Worm (Caenorhabditis elegans) whole organism, midembryonic: ENCODE measurements around the gene F47B7.3.

Experiments used
- T22C8.4 ChIP-seq: fragments of 200-800 bp; sonication (Bioruptor generic); IDR thresholded peaks from 2 replicates; pipeline ENCODE4 v1.3.6; 2022; ENCODE audit warnings: missing genetic modification characterization, missing compliant biosample characterization
- cog-1 ChIP-seq: sonication (generic microtip); optimal IDR thresholded peaks from 2 replicates; lab custom pipeline; 2016; ENCODE audit warnings: missing genetic modification characterization, missing compliant biosample characterization
- flt-1 ChIP-seq: fragments of 200-800 bp; sonication (Bioruptor generic); IDR thresholded peaks from 2 replicates; pipeline ENCODE4 v1.3.6; 2022; ENCODE audit warnings: missing genetic modification characterization, missing compliant biosample characterization
- klf-2 ChIP-seq: fragments of 200-800 bp; sonication (Bioruptor generic); conservative IDR thresholded peaks from 2 replicates; pipeline ENCODE4 v1.3.6; 2022; ENCODE audit warnings: missing genetic modification reagents, missing genetic modification characterization, missing compliant biosample characterization
- med-1 ChIP-seq: sonication (generic microtip); optimal IDR thresholded peaks from 2 replicates; lab custom pipeline; 2017; ENCODE audit warnings: missing genetic modification characterization, mild to moderate bottlenecking, missing compliant biosample characterization, antibody characterized with exemption, missing genetic modification reagents; ENCODE audit not compliant: insufficient read depth
- ref-1 ChIP-seq: fragments of 200-800 bp; sonication (Bioruptor generic); conservative IDR thresholded peaks from 2 replicates; pipeline ENCODE4 v1.3.6; 2022; ENCODE audit warnings: missing genetic modification reagents, missing genetic modification characterization, missing compliant biosample characterization
- tab-1 ChIP-seq: fragments of 200-800 bp; sonication (Bioruptor generic); IDR thresholded peaks from 2 replicates; pipeline ENCODE4 v1.3.6; 2022; ENCODE audit warnings: missing genetic modification characterization, missing compliant biosample characterization
- ztf-23 ChIP-seq: fragments of 200-800 bp; sonication (Bioruptor generic); IDR thresholded peaks from 2 replicates; pipeline ENCODE4 v1.3.6; 2022; ENCODE audit warnings: missing genetic modification reagents, missing genetic modification characterization, missing compliant biosample characterization
- ztf-29 ChIP-seq: fragments of 200-800 bp; sonication (Bioruptor generic); IDR thresholded peaks from 2 replicates; pipeline ENCODE4 v1.3.6; 2022; ENCODE audit warnings: missing genetic modification reagents, missing genetic modification characterization, missing compliant biosample characterization

The F47B7.3 gene

DNA sequence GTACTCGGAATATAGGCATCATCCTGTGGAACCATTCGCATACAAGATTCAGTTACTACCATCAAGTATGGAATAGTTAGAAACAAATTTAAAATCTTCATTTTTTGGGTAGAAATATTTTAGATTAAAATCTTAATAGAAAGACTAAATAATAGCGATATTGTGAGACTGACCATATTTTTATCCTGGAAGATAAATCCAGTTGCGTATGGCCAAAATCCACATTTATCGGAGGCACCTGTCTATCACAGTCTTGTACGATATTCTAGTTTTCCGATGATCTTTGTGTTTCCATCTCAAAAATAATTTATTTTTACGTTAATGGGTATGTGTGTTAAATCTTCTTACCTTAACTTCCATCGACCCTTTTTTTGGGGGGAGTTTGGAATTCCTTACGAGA, at the start of gene F47B7.3:
F47B7.3 (minus strand) TSS at position 101 of the 400 bp plus-strand sequence.
- no peak for TF ChIP-seq T22C8.4 (GFP tag; lab: Robert Waterston, UW)
- TF ChIP-seq flt-1 (GFP tag; lab: Robert Waterston, UW), result no peak
- TF ChIP-seq ztf-23 (GFP tag; lab: Robert Waterston, UW), result no peak
- TF ChIP-seq klf-2 (GFP tag; lab: Robert Waterston, UW), result no peak
- no peak for TF ChIP-seq ztf-29
- TF ChIP-seq tab-1 (GFP tag; lab: Robert Waterston, UW), result no peak
- TF ChIP-seq med-1 (GFP tag; lab: Kevin White, UChicago), result no peak
- no peak for TF ChIP-seq cog-1 (tag; lab: Kevin White, UChicago)
- no peak for TF ChIP-seq ref-1 (GFP tag; lab: Robert Waterston, UW)

DNA sequence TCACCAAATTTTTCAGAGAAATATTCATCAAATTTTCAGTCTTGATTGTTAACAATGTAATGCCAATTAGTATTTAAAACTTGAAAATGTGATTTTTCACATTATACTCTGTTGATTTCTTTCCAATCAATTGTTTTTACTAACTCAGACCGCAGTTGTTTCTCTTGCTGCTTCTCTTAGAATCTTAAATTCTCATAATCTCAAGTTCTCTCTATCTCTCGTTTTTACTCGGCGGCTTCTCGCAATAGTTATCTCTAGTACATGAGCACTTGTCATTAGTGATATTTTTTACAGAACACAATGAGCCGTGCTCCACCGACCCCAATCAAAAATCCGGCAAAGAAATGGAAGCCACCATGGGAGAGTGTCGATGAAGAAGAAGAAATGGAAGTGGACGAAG, 43.0 kb upstream of the F47B7.3 start, which contains the start of gene F35A5.1:
F35A5.1 (plus strand) TSS at position 301 of the 400 bp plus-strand sequence.
- TF ChIP-seq flt-1 (GFP tag; lab: Robert Waterston, UW) (no peak), med-1 (GFP tag; lab: Kevin White, UChicago) (no peak), cog-1 (tag; lab: Kevin White, UChicago) (no peak), T22C8.4 (GFP tag; lab: Robert Waterston, UW) (no peak), klf-2 (GFP tag; lab: Robert Waterston, UW) (no peak), ref-1 (GFP tag; lab: Robert Waterston, UW) (no peak), tab-1 (GFP tag; lab: Robert Waterston, UW) (no peak), ztf-23 (GFP tag; lab: Robert Waterston, UW) (no peak), ztf-29 (no peak)

- TF ChIP-seq med-1 (GFP tag; lab: Kevin White, UChicago) (no peak), T22C8.4 (GFP tag; lab: Robert Waterston, UW) (no peak), flt-1 (GFP tag; lab: Robert Waterston, UW) (no peak), ztf-29 (no peak), ref-1 (GFP tag; lab: Robert Waterston, UW) (no peak), tab-1 (GFP tag; lab: Robert Waterston, UW) (no peak), klf-2 (GFP tag; lab: Robert Waterston, UW) (no peak), cog-1 (tag; lab: Kevin White, UChicago) (no peak), ztf-23 (GFP tag; lab: Robert Waterston, UW) (no peak)
Observed at ce11 chrX:3804837-3805236, 40.6 kb upstream of the F47B7.3 start, which contains the start of gene F35A5.2. TSS of gene F35A5.2 (plus strand) at chrX:3805137.

- TF ChIP-seq ztf-23 (GFP tag; lab: Robert Waterston, UW), result 0 out of 2 replicates have a peak, but pooled peaks have one; percentile 49
- TF ChIP-seq cog-1 (tag; lab: Kevin White, UChicago), result peak; percentile 43
- no peak for TF ChIP-seq ref-1 (GFP tag; lab: Robert Waterston, UW)
- no peak for TF ChIP-seq tab-1 (GFP tag; lab: Robert Waterston, UW)
- TF ChIP-seq T22C8.4 (GFP tag; lab: Robert Waterston, UW), result no peak
- TF ChIP-seq flt-1 (GFP tag; lab: Robert Waterston, UW), result peak; percentile 71
Observed at ce11 chrX:3803314-3803713, 39.1 kb upstream of the F47B7.3 start, which contains the start of gene F35A5.8. TSS of gene F35A5.8 (minus strand) at chrX:3803464.

ce11 chrX:3802743-3803142, 38.5 kb upstream of the F47B7.3 start:
- TF ChIP-seq T22C8.4 (GFP tag; lab: Robert Waterston, UW) (peak; percentile 48), ztf-29 (no peak)

DNA sequence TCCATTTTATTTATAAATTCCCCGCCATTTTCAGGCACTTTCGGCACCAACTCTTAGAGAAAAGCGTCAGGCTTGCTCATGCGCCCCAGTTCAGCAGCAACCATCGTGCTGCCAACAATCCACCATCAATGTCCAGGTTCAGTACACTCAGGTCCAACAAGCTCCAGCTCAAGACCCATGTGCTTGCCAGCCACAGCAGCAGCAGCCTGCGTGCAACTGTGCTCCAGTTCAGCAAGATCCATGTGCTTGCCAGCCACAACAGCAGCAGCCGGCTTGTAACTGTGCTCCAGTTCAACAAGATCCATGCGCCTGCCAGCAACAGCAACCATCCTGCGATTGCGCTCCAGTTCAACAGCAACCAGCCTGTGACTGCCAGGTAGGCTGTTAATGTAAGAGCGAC, 34.1 kb upstream of the F47B7.3 start:
- no peak for TF ChIP-seq T22C8.4 (GFP tag; lab: Robert Waterston, UW)
- TF ChIP-seq klf-2 (GFP tag; lab: Robert Waterston, UW), result no peak
- no peak for TF ChIP-seq ref-1 (GFP tag; lab: Robert Waterston, UW)
- TF ChIP-seq ztf-23 (GFP tag; lab: Robert Waterston, UW), result no peak
- no peak for TF ChIP-seq ztf-29
- no peak for TF ChIP-seq flt-1 (GFP tag; lab: Robert Waterston, UW)
- no peak for TF ChIP-seq med-1 (GFP tag; lab: Kevin White, UChicago)
- TF ChIP-seq tab-1 (GFP tag; lab: Robert Waterston, UW), result no peak
- TF ChIP-seq cog-1 (tag; lab: Kevin White, UChicago), result no peak

- no peak for TF ChIP-seq flt-1 (GFP tag; lab: Robert Waterston, UW)
- TF ChIP-seq ztf-29, result no peak
- no peak for TF ChIP-seq med-1 (GFP tag; lab: Kevin White, UChicago)
- TF ChIP-seq cog-1 (tag; lab: Kevin White, UChicago), result no peak
- TF ChIP-seq ztf-23 (GFP tag; lab: Robert Waterston, UW), result no peak
- no peak for TF ChIP-seq ref-1 (GFP tag; lab: Robert Waterston, UW)
- no peak for TF ChIP-seq T22C8.4 (GFP tag; lab: Robert Waterston, UW)
- no peak for TF ChIP-seq tab-1 (GFP tag; lab: Robert Waterston, UW)
- no peak for TF ChIP-seq klf-2 (GFP tag; lab: Robert Waterston, UW)
Observed at ce11 chrX:3797882-3798281, 33.7 kb upstream of the F47B7.3 start, which contains the start of gene abu-10. TSS of gene abu-10 (plus strand) at chrX:3798182.

DNA sequence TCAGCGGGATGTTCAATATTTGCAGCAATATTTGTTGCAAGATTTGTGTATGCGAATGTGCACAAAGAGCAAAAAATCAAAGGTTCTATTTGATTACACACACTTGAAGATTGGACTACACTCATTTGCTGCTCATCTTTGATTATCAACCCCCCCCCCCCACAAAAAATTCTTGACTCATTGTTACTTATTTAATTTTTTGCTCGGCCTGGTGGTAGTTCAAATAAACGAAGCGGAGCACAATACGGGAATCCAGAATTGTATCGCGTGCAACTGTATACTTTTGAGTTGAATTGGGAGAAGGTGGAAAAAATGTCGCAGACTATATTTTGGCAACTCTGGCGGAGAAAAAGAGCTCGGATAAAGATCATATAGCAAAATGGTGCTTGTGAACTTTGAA, 31.4 kb upstream of the F47B7.3 start, which contains the start of gene F35A5.5:
F35A5.5 (minus strand) TSS at position 101 of the 400 bp plus-strand sequence.
- TF ChIP-seq klf-2 (GFP tag; lab: Robert Waterston, UW) (no peak), tab-1 (GFP tag; lab: Robert Waterston, UW) (no peak), ref-1 (GFP tag; lab: Robert Waterston, UW) (no peak), flt-1 (GFP tag; lab: Robert Waterston, UW) (no peak), cog-1 (tag; lab: Kevin White, UChicago) (no peak)

- TF ChIP-seq klf-2 (GFP tag; lab: Robert Waterston, UW), result no peak
- TF ChIP-seq T22C8.4 (GFP tag; lab: Robert Waterston, UW), result no peak
- no peak for TF ChIP-seq ref-1 (GFP tag; lab: Robert Waterston, UW)
- TF ChIP-seq ztf-29, result no peak
- TF ChIP-seq cog-1 (tag; lab: Kevin White, UChicago), result no peak
- no peak for TF ChIP-seq med-1 (GFP tag; lab: Kevin White, UChicago)
- TF ChIP-seq tab-1 (GFP tag; lab: Robert Waterston, UW), result no peak
- no peak for TF ChIP-seq ztf-23 (GFP tag; lab: Robert Waterston, UW)
- no peak for TF ChIP-seq flt-1 (GFP tag; lab: Robert Waterston, UW)
Observed at ce11 chrX:3794161-3794560, 30.0 kb upstream of the F47B7.3 start.
